Worm (Caenorhabditis elegans) whole organism, midembryonic: Measurements from ENCODE around the gene mppb-1.

Source experiments
- T22C8.4 ChIP-seq: fragments of 200-800 bp; sonication (Bioruptor generic); IDR thresholded peaks from 2 replicates; pipeline ENCODE4 v1.3.6; 2022; ENCODE audit warnings: missing genetic modification characterization, missing compliant biosample characterization
- cog-1 ChIP-seq: sonication (generic microtip); optimal IDR thresholded peaks from 2 replicates; lab custom pipeline; 2016; ENCODE audit warnings: missing genetic modification characterization, missing compliant biosample characterization
- flt-1 ChIP-seq: fragments of 200-800 bp; sonication (Bioruptor generic); IDR thresholded peaks from 2 replicates; pipeline ENCODE4 v1.3.6; 2022; ENCODE audit warnings: missing genetic modification characterization, missing compliant biosample characterization
- klf-2 ChIP-seq: fragments of 200-800 bp; sonication (Bioruptor generic); conservative IDR thresholded peaks from 2 replicates; pipeline ENCODE4 v1.3.6; 2022; ENCODE audit warnings: missing genetic modification reagents, missing genetic modification characterization, missing compliant biosample characterization
- med-1 ChIP-seq: sonication (generic microtip); optimal IDR thresholded peaks from 2 replicates; lab custom pipeline; 2017; ENCODE audit warnings: missing genetic modification characterization, mild to moderate bottlenecking, missing compliant biosample characterization, antibody characterized with exemption, missing genetic modification reagents; ENCODE audit not compliant: insufficient read depth
- ref-1 ChIP-seq: fragments of 200-800 bp; sonication (Bioruptor generic); conservative IDR thresholded peaks from 2 replicates; pipeline ENCODE4 v1.3.6; 2022; ENCODE audit warnings: missing genetic modification reagents, missing genetic modification characterization, missing compliant biosample characterization
- tab-1 ChIP-seq: fragments of 200-800 bp; sonication (Bioruptor generic); IDR thresholded peaks from 2 replicates; pipeline ENCODE4 v1.3.6; 2022; ENCODE audit warnings: missing genetic modification characterization, missing compliant biosample characterization
- ztf-23 ChIP-seq: fragments of 200-800 bp; sonication (Bioruptor generic); IDR thresholded peaks from 2 replicates; pipeline ENCODE4 v1.3.6; 2022; ENCODE audit warnings: missing genetic modification reagents, missing genetic modification characterization, missing compliant biosample characterization
- ztf-29 ChIP-seq: fragments of 200-800 bp; sonication (Bioruptor generic); IDR thresholded peaks from 2 replicates; pipeline ENCODE4 v1.3.6; 2022; ENCODE audit warnings: missing genetic modification reagents, missing genetic modification characterization, missing compliant biosample characterization

Gene mppb-1

ce11 chrIV:9051510-9052175, 22.8 kb upstream of the mppb-1 start:
- TF ChIP-seq ref-1 (GFP tag; lab: Robert Waterston, UW) (no peak), cog-1 (tag; lab: Kevin White, UChicago) (no peak), tab-1 (no peak), T22C8.4 (GFP tag; lab: Robert Waterston, UW) (no peak), med-1 (GFP tag; lab: Kevin White, UChicago) (no peak), klf-2 (GFP tag; lab: Robert Waterston, UW) (no peak), ztf-29 (no peak), ztf-23 (GFP tag; lab: Robert Waterston, UW) (no peak), flt-1 (GFP tag; lab: Robert Waterston, UW) (no peak)

ce11 chrIV:9053403-9053802, 21.1 kb upstream of the mppb-1 start:
- no peak for TF ChIP-seq tab-1
- TF ChIP-seq klf-2 (GFP tag; lab: Robert Waterston, UW), result no peak
- no peak for TF ChIP-seq ref-1 (GFP tag; lab: Robert Waterston, UW)
- TF ChIP-seq flt-1 (GFP tag; lab: Robert Waterston, UW), result no peak
- TF ChIP-seq med-1 (GFP tag; lab: Kevin White, UChicago), result no peak
- no peak for TF ChIP-seq T22C8.4 (GFP tag; lab: Robert Waterston, UW)
- TF ChIP-seq cog-1 (tag; lab: Kevin White, UChicago), result no peak
- TF ChIP-seq ztf-23 (GFP tag; lab: Robert Waterston, UW), result no peak
- TF ChIP-seq ztf-29, result no peak

- TF ChIP-seq tab-1, result no peak
- no peak for TF ChIP-seq med-1 (GFP tag; lab: Kevin White, UChicago)
- TF ChIP-seq T22C8.4 (GFP tag; lab: Robert Waterston, UW), result no peak
- TF ChIP-seq cog-1 (tag; lab: Kevin White, UChicago), result no peak
- no peak for TF ChIP-seq ztf-29
- no peak for TF ChIP-seq ref-1 (GFP tag; lab: Robert Waterston, UW)
- no peak for TF ChIP-seq ztf-23 (GFP tag; lab: Robert Waterston, UW)
- no peak for TF ChIP-seq klf-2 (GFP tag; lab: Robert Waterston, UW)
Observed at ce11 chrIV:9063518-9063917, 11.0 kb upstream of the mppb-1 start.

ce11 chrIV:9067277-9068197, 6.9 kb upstream of the mppb-1 start:
- peak; percentile 34; the same call in 1 of the 2 replicates for TF ChIP-seq flt-1 (GFP tag; lab: Robert Waterston, UW)

ce11 chrIV:9069703-9070102, 4.8 kb upstream of the mppb-1 start, which contains the start of gene nhr-11:
Gene nhr-11, plus strand, starts transcription at chrIV:9070003.
- no peak for TF ChIP-seq T22C8.4 (GFP tag; lab: Robert Waterston, UW)
- TF ChIP-seq tab-1, result no peak
- no peak for TF ChIP-seq cog-1 (tag; lab: Kevin White, UChicago)
- no peak for TF ChIP-seq flt-1 (GFP tag; lab: Robert Waterston, UW)
- TF ChIP-seq ref-1 (GFP tag; lab: Robert Waterston, UW), result no peak
- TF ChIP-seq ztf-29, result no peak
- TF ChIP-seq klf-2 (GFP tag; lab: Robert Waterston, UW), result no peak
- no peak for TF ChIP-seq med-1 (GFP tag; lab: Kevin White, UChicago)
- no peak for TF ChIP-seq ztf-23 (GFP tag; lab: Robert Waterston, UW)

- TF ChIP-seq cog-1 (tag; lab: Kevin White, UChicago), result no peak
- no peak for TF ChIP-seq ztf-23 (GFP tag; lab: Robert Waterston, UW)
- no peak for TF ChIP-seq T22C8.4 (GFP tag; lab: Robert Waterston, UW)
- no peak for TF ChIP-seq ref-1 (GFP tag; lab: Robert Waterston, UW)
- TF ChIP-seq med-1 (GFP tag; lab: Kevin White, UChicago), result no peak
- no peak for TF ChIP-seq klf-2 (GFP tag; lab: Robert Waterston, UW)
- TF ChIP-seq flt-1 (GFP tag; lab: Robert Waterston, UW), result no peak
- TF ChIP-seq ztf-29, result no peak
- no peak for TF ChIP-seq tab-1
Observed at ce11 chrIV:9070188-9070587, 4.3 kb upstream of the mppb-1 start.

- TF ChIP-seq ztf-29 (no peak), T22C8.4 (GFP tag; lab: Robert Waterston, UW) (no peak), klf-2 (GFP tag; lab: Robert Waterston, UW) (no peak), ztf-23 (GFP tag; lab: Robert Waterston, UW) (no peak), ref-1 (GFP tag; lab: Robert Waterston, UW) (no peak), med-1 (GFP tag; lab: Kevin White, UChicago) (no peak), tab-1 (no peak), flt-1 (GFP tag; lab: Robert Waterston, UW) (no peak)
Observed at ce11 chrIV:9078469-9078868, 4.0 kb downstream of the mppb-1 start, which contains the start of gene mans-4. Gene mans-4, minus strand, starts transcription at chrIV:9078569.

ce11 chrIV:9079330-9079729, 4.9 kb downstream of the mppb-1 start:
- TF ChIP-seq ref-1 (GFP tag; lab: Robert Waterston, UW) (no peak), tab-1 (no peak), ztf-23 (GFP tag; lab: Robert Waterston, UW) (no peak), med-1 (GFP tag; lab: Kevin White, UChicago) (no peak), T22C8.4 (GFP tag; lab: Robert Waterston, UW) (no peak), ztf-29 (no peak), flt-1 (GFP tag; lab: Robert Waterston, UW) (no peak), cog-1 (tag; lab: Kevin White, UChicago) (no peak), klf-2 (GFP tag; lab: Robert Waterston, UW) (no peak)

- no peak for TF ChIP-seq klf-2 (GFP tag; lab: Robert Waterston, UW)
- no peak for TF ChIP-seq flt-1 (GFP tag; lab: Robert Waterston, UW)
- TF ChIP-seq ref-1 (GFP tag; lab: Robert Waterston, UW), result no peak
- no peak for TF ChIP-seq ztf-23 (GFP tag; lab: Robert Waterston, UW)
- no peak for TF ChIP-seq T22C8.4 (GFP tag; lab: Robert Waterston, UW)
- TF ChIP-seq med-1 (GFP tag; lab: Kevin White, UChicago), result no peak
- TF ChIP-seq tab-1, result no peak
Observed at ce11 chrIV:9080201-9080600, 5.7 kb downstream of the mppb-1 start.
